Fruit fly (Drosophila melanogaster) whole organism, embryonic: Measurements from ENCODE around the gene Sec8.

Experiments used
- Bgb ChIP-seq: fragments of 200-800 bp; sonication (Bioruptor generic); IDR thresholded peaks from 2 replicates; pipeline ENCODE4 v1.3.6; 2022; ENCODE audit warnings: missing biosample characterization, missing genetic modification characterization; ENCODE audit not compliant: partially characterized antibody
- CG11695 ChIP-seq: fragments of 200-800 bp; sonication (Bioruptor generic); IDR thresholded peaks from 3 replicates; pipeline ENCODE4 v1.3.6; 2022; ENCODE audit warnings: missing biosample characterization, missing genetic modification characterization
- CG12071 ChIP-seq: fragments of 200-800 bp; sonication (Bioruptor generic); optimal IDR thresholded peaks from 3 replicates; lab custom pipeline; 2018; ENCODE audit warnings: missing biosample characterization, mild to moderate bottlenecking, missing genetic modification characterization
- CG1602 ChIP-seq: fragments of 200-800 bp; sonication (Bioruptor generic); optimal IDR thresholded peaks from 3 replicates; lab custom pipeline; 2016; ENCODE audit warnings: missing biosample characterization, missing genetic modification characterization
- CG16863 ChIP-seq: fragments of 200-800 bp; sonication (Bioruptor generic); optimal IDR thresholded peaks from 3 replicates; lab custom pipeline; 2016; ENCODE audit warnings: missing biosample characterization, missing genetic modification characterization
- CG17359 ChIP-seq: fragments of 200-800 bp; sonication (Bioruptor generic); optimal IDR thresholded peaks from 3 replicates; lab custom pipeline; 2018; ENCODE audit warnings: missing biosample characterization, mild to moderate bottlenecking, missing genetic modification characterization, moderate library complexity
- CG17612 ChIP-seq: fragments of 200-800 bp; sonication (Bioruptor generic); IDR thresholded peaks from 2 replicates; pipeline ENCODE4 v1.3.6; 2022; ENCODE audit warnings: missing biosample characterization, missing genetic modification characterization
- CG18011 ChIP-seq: fragments of 200-800 bp; sonication (Bioruptor generic); optimal IDR thresholded peaks from 2 replicates; lab custom pipeline; 2017; ENCODE audit warnings: missing biosample characterization, missing genetic modification characterization, mild to moderate bottlenecking, moderate library complexity, missing genotype
- CG18476 ChIP-seq: fragments of 200-800 bp; sonication (Bioruptor generic); optimal IDR thresholded peaks from 2 replicates; lab custom pipeline; 2016; ENCODE audit warnings: missing biosample characterization, mild to moderate bottlenecking, missing genetic modification characterization
- CG31224 ChIP-seq: fragments of 200-800 bp; sonication (Bioruptor generic); IDR thresholded peaks from 2 replicates; pipeline ENCODE4 v1.3.6; 2022; ENCODE audit warnings: missing biosample characterization, missing genetic modification characterization
- CG4707 ChIP-seq: fragments of 200-800 bp; sonication (Bioruptor generic); optimal IDR thresholded peaks from 2 replicates; lab custom pipeline; 2018; ENCODE audit warnings: missing biosample characterization, mild to moderate bottlenecking, missing genetic modification characterization, moderate library complexity
- CG8765 ChIP-seq: fragments of 200-800 bp; sonication (Bioruptor generic); IDR thresholded peaks from 2 replicates; pipeline ENCODE4 v1.3.6; 2022; ENCODE audit warnings: missing biosample characterization, missing genetic modification characterization
- Chrac-16 ChIP-seq: fragments of 200-800 bp; sonication (Bioruptor generic); optimal IDR thresholded peaks from 3 replicates; lab custom pipeline; 2016; ENCODE audit warnings: missing biosample characterization, missing genetic modification characterization
- D ChIP-seq, 2 experiments: fragments of 200-800 bp in 1 of 2; fragments of >200 bp in 1 of 2; sonication (Bioruptor generic) in 1 of 2; optimal IDR thresholded peaks; 2 replicates in 1 of 2; 3 replicates in 1 of 2; lab custom pipeline; 2017; ENCODE audit warnings: mild to moderate bottlenecking in 1 of 2, missing biosample characterization in 1 of 2, missing genetic modification characterization in 1 of 2, missing genetic modification reagents in 1 of 2
- Dfd ChIP-seq, 2 experiments: fragments of >200 bp; optimal IDR thresholded peaks; 2 replicates each; lab custom pipeline; 2017; ENCODE audit warnings: missing biosample characterization in 2 of 2, missing genetic modification characterization in 2 of 2
- Ets65A ChIP-seq: fragments of 200-800 bp; sonication (Bioruptor generic); peaks from one replicate; lab custom pipeline; 2016; ENCODE audit warnings: missing biosample characterization, missing genetic modification characterization
- Hey ChIP-seq: fragments of 200-800 bp; sonication (Bioruptor generic); optimal IDR thresholded peaks from 3 replicates; lab custom pipeline; 2018; ENCODE audit warnings: missing biosample characterization, mild to moderate bottlenecking, missing genetic modification characterization
- Kr ChIP-seq: fragments of 200-800 bp; sonication (Bioruptor generic); optimal IDR thresholded peaks from 2 replicates; lab custom pipeline; 2017; ENCODE audit warnings: missing biosample characterization, mild to moderate bottlenecking, missing genetic modification characterization
- Mrtf ChIP-seq: fragments of 200-800 bp; sonication (Bioruptor generic); IDR thresholded peaks from 3 replicates; pipeline ENCODE4 v1.3.6; 2022; ENCODE audit warnings: missing biosample characterization, missing genetic modification characterization
- Nf-YC ChIP-seq: fragments of 200-800 bp; optimal IDR thresholded peaks from 3 replicates; lab custom pipeline; 2019; ENCODE audit warnings: missing biosample characterization, mild to moderate bottlenecking, missing genetic modification characterization, moderate library complexity
- Oaz ChIP-seq: fragments of 200-800 bp; sonication (Bioruptor generic); IDR thresholded peaks from 2 replicates; pipeline ENCODE4 v1.3.6; 2022; ENCODE audit warnings: missing biosample characterization, missing genetic modification characterization
- PHDP ChIP-seq: fragments of 200-800 bp; sonication (Bioruptor generic); optimal IDR thresholded peaks from 3 replicates; lab custom pipeline; 2018; ENCODE audit warnings: missing biosample characterization, mild to moderate bottlenecking, missing genetic modification characterization, moderate library complexity
- Ravus ChIP-seq: fragments of 200-800 bp; sonication (Bioruptor generic); IDR thresholded peaks from 2 replicates; pipeline ENCODE4 v1.3.6; 2022; ENCODE audit warnings: missing biosample characterization, missing genetic modification characterization
- Xrp1 ChIP-seq: fragments of 200-800 bp; sonication (Bioruptor generic); IDR thresholded peaks from 2 replicates; pipeline ENCODE4 v1.3.6; 2022; ENCODE audit warnings: missing biosample characterization, missing genetic modification characterization
- bbx ChIP-seq: fragments of 200-800 bp; sonication (Bioruptor generic); IDR thresholded peaks from 2 replicates; pipeline ENCODE4 v1.3.6; 2022; ENCODE audit warnings: missing biosample characterization, missing genetic modification characterization; ENCODE audit not compliant: partially characterized antibody
- cwo ChIP-seq: fragments of 200-800 bp; sonication (Bioruptor generic); optimal IDR thresholded peaks from 3 replicates; lab custom pipeline; 2017; ENCODE audit warnings: missing biosample characterization, missing genetic modification characterization, mild to moderate bottlenecking, moderate library complexity, missing genetic modification reagents
- eve ChIP-seq, 2 experiments: fragments of >200 bp; optimal IDR thresholded peaks; 2 replicates each; lab custom pipeline; 2017; ENCODE audit warnings: missing biosample characterization in 2 of 2, missing genetic modification characterization in 2 of 2
- exex ChIP-seq: fragments of 200-800 bp; sonication (Bioruptor generic); optimal IDR thresholded peaks from 4 replicates; lab custom pipeline; 2018; ENCODE audit warnings: missing biosample characterization, mild to moderate bottlenecking, missing genetic modification characterization, moderate library complexity
- ftz-f1 ChIP-seq: fragments of 200-800 bp; sonication (Bioruptor generic); optimal IDR thresholded peaks from 2 replicates; lab custom pipeline; 2016; ENCODE audit warnings: missing biosample characterization, missing genetic modification characterization
- gfzf ChIP-seq: fragments of 200-800 bp; sonication (Bioruptor generic); optimal IDR thresholded peaks from 2 replicates; lab custom pipeline; 2016; ENCODE audit warnings: missing biosample characterization, mild to moderate bottlenecking, missing genetic modification characterization, moderate library complexity
- gsb-n ChIP-seq: fragments of 200-800 bp; sonication (Bioruptor generic); optimal IDR thresholded peaks from 3 replicates; lab custom pipeline; 2018; ENCODE audit warnings: missing biosample characterization, mild to moderate bottlenecking, missing genetic modification characterization
- jing ChIP-seq: fragments of 200-800 bp; sonication (Bioruptor generic); optimal IDR thresholded peaks from 2 replicates; lab custom pipeline; 2018; ENCODE audit warnings: missing biosample characterization, mild to moderate bottlenecking, missing genetic modification characterization
- lbe ChIP-seq: fragments of 200-800 bp; sonication (Bioruptor generic); optimal IDR thresholded peaks from 2 replicates; lab custom pipeline; 2016; ENCODE audit warnings: missing biosample characterization, mild to moderate bottlenecking, missing genetic modification characterization
- mirr ChIP-seq: fragments of 200-800 bp; sonication (Bioruptor generic); optimal IDR thresholded peaks from 3 replicates; lab custom pipeline; 2018; ENCODE audit warnings: missing biosample characterization, mild to moderate bottlenecking, missing genetic modification characterization
- mld ChIP-seq: fragments of 200-800 bp; sonication (Bioruptor generic); IDR thresholded peaks from 3 replicates; pipeline ENCODE4 v1.3.6; 2022; ENCODE audit warnings: missing biosample characterization, missing genetic modification characterization; ENCODE audit not compliant: partially characterized antibody
- oc ChIP-seq: fragments of 200-800 bp; sonication (Bioruptor generic); optimal IDR thresholded peaks from 2 replicates; lab custom pipeline; 2018; ENCODE audit warnings: missing biosample characterization, mild to moderate bottlenecking, missing genetic modification characterization, moderate library complexity
- pros ChIP-seq: fragments of 200-800 bp; sonication (Bioruptor generic); optimal IDR thresholded peaks from 3 replicates; lab custom pipeline; 2019; ENCODE audit warnings: missing biosample characterization, mild to moderate bottlenecking, missing genetic modification characterization, moderate library complexity
- pzg ChIP-seq: fragments of 200-800 bp; sonication (Bioruptor generic); optimal IDR thresholded peaks from 3 replicates; lab custom pipeline; 2018; ENCODE audit warnings: missing biosample characterization, mild to moderate bottlenecking, missing genetic modification characterization, moderate library complexity
- sc ChIP-seq, 3 experiments: fragments of >200 bp in 2 of 3; fragments of 200-800 bp in 1 of 3; sonication (Bioruptor generic) in 1 of 3; optimal IDR thresholded peaks; 2 replicates in 2 of 3; 3 replicates in 1 of 3; lab custom pipeline; 2017; ENCODE audit warnings: mild to moderate bottlenecking in 1 of 3, missing biosample characterization in 1 of 3, missing genetic modification characterization in 1 of 3, missing genetic modification reagents in 1 of 3
- sens ChIP-seq: fragments of 200-800 bp; sonication (Bioruptor generic); peaks from one replicate; lab custom pipeline; 2016; ENCODE audit warnings: missing biosample characterization, missing genetic modification characterization
- stwl ChIP-seq: fragments of 200-800 bp; sonication (Bioruptor generic); optimal IDR thresholded peaks from 3 replicates; lab custom pipeline; 2018; ENCODE audit warnings: missing biosample characterization, mild to moderate bottlenecking, missing genetic modification characterization, moderate library complexity
- tll ChIP-seq, 2 experiments: fragments of 200-800 bp in 1 of 2; fragments of >200 bp in 1 of 2; sonication (Bioruptor generic) in 1 of 2; optimal IDR thresholded peaks; 2 replicates each; lab custom pipeline; 2017 to 2019; ENCODE audit warnings: missing biosample characterization in 2 of 2, missing genetic modification characterization in 2 of 2, mild to moderate bottlenecking in 1 of 2, moderate library complexity in 1 of 2
- twi ChIP-seq: fragments of 200-800 bp; optimal IDR thresholded peaks from 2 replicates; lab custom pipeline; 2019; ENCODE audit warnings: missing biosample characterization, mild to moderate bottlenecking, missing genetic modification characterization, moderate library complexity
- tx ChIP-seq: fragments of 200-800 bp; sonication (Bioruptor generic); optimal IDR thresholded peaks from 2 replicates; lab custom pipeline; 2016; ENCODE audit warnings: missing biosample characterization, missing genetic modification characterization
- zen ChIP-seq: fragments of 200-800 bp; sonication (Bioruptor generic); optimal IDR thresholded peaks from 3 replicates; lab custom pipeline; 2018; ENCODE audit warnings: missing biosample characterization, mild to moderate bottlenecking, missing genetic modification characterization, moderate library complexity

Sec8 gene

dm6 chr3R:5733181-5733580 is 25.6 kb downstream of the Sec8 start, which contains the start of gene CG1239 (continued):
- TF ChIP-seq bbx (GFP tag; lab: Robert Waterston, UW), result no peak
- TF ChIP-seq eve (GFP tag; optimal IDR thresholded peaks at IDR 0.05; lab: Kevin White, UChicago), result no peak
- TF ChIP-seq CG17612 (GFP tag; lab: Robert Waterston, UW), result no peak
- no peak for TF ChIP-seq lbe (GFP tag; lab: Kevin White, UChicago)
- TF ChIP-seq exex, result peak; percentile 22
- no peak for TF ChIP-seq CG11695
- TF ChIP-seq pzg (GFP tag; lab: Kevin White, UChicago), result peak; percentile 39
- no peak for TF ChIP-seq mld (GFP tag; lab: Robert Waterston, UW)
- TF ChIP-seq zen (tag; lab: Kevin White, UChicago), result peak; percentile 48
- TF ChIP-seq stwl (tag; lab: Kevin White, UChicago), result peak; percentile 34
- TF ChIP-seq CG12071, result no peak
- TF ChIP-seq Bgb, result 0 out of 2 replicates have a peak, but pooled peaks have one; percentile 20
- TF ChIP-seq gfzf, result peak; percentile 60
- TF ChIP-seq sens (GFP tag; lab: Kevin White, UChicago), result peak; percentile 76
- TF ChIP-seq Dfd (GFP tag; optimal IDR thresholded peaks at IDR 0.05; lab: Kevin White, UChicago), result no peak
- TF ChIP-seq ftz-f1 (GFP tag; lab: Kevin White, UChicago), result no peak
- no peak for TF ChIP-seq jing (GFP tag; lab: Kevin White, UChicago)
- no peak for TF ChIP-seq CG17359
- TF ChIP-seq, all 482 proteins: peak for 33

- peak; percentile 41 for TF ChIP-seq gsb-n (tag; lab: Kevin White, UChicago)
- no peak for TF ChIP-seq PHDP
- peak; percentile 67 for TF ChIP-seq Kr (GFP tag; lab: Kevin White, UChicago)
- TF ChIP-seq D (optimal IDR thresholded peaks at IDR 0.05; lab: Kevin White, UChicago), result peak; percentile 75
- no peak for TF ChIP-seq D (GFP tag; optimal IDR thresholded peaks at IDR 0.05; lab: Kevin White, UChicago)
- TF ChIP-seq CG18011, result no peak
- peak in 1 of 2 experiments; percentile 95 for TF ChIP-seq tll (GFP tag; optimal IDR thresholded peaks at IDR 0.05; lab: Kevin White, UChicago)
- 0 out of 2 replicates have a peak, but pooled peaks have one; percentile 7 for TF ChIP-seq Oaz (GFP tag; lab: Robert Waterston, UW)
- TF ChIP-seq Hey, result peak; percentile 54
- peak; percentile 78 for TF ChIP-seq Ets65A (GFP tag; lab: Kevin White, UChicago)
- TF ChIP-seq twi (tag; lab: Kevin White, UChicago), result peak; percentile 58
- TF ChIP-seq CG16863 (GFP tag; lab: Kevin White, UChicago), result no peak
- no peak for TF ChIP-seq mirr (GFP tag; lab: Kevin White, UChicago)
- TF ChIP-seq Mrtf (GFP tag; lab: Robert Waterston, UW), result no peak
Measured at dm6 chr3R:5727724-5728365, 31.0 kb downstream of the Sec8 start.

dm6 chr3R:5723122-5723521 is 35.7 kb downstream of the Sec8 start:
- TF ChIP-seq CG1602 (GFP tag; lab: Kevin White, UChicago), result no peak
- no peak for TF ChIP-seq cwo (GFP tag; lab: Kevin White, UChicago)
- no peak for TF ChIP-seq Ravus (GFP tag; lab: Robert Waterston, UW)
- TF ChIP-seq CG8765 (GFP tag; lab: Robert Waterston, UW), result no peak
- peak; percentile 57 for TF ChIP-seq pros (GFP tag; lab: Kevin White, UChicago)
- TF ChIP-seq Chrac-16 (GFP tag; lab: Kevin White, UChicago), result no peak
- no peak for TF ChIP-seq CG31224
- no peak for TF ChIP-seq tx
- TF ChIP-seq Nf-YC, result no peak
- peak; percentile 50 for TF ChIP-seq oc (tag; lab: Kevin White, UChicago)
- no peak for TF ChIP-seq CG4707
- TF ChIP-seq sc (optimal IDR thresholded peaks at IDR 0.05; lab: Kevin White, UChicago), result no peak
- no peak for TF ChIP-seq sc (GFP tag; optimal IDR thresholded peaks at IDR 0.05; lab: Kevin White, UChicago)
- no peak for TF ChIP-seq CG18476 (GFP tag; lab: Kevin White, UChicago)
- TF ChIP-seq Xrp1, result no peak
